Fruit fly (Drosophila melanogaster) whole organism, wandering third instar larva: ENCODE results near the gene CG3491.
"Not testable (repeated sequence)": the region's sequence is repeated elsewhere in the genome, so short reads cannot be mapped to it uniquely, and the experiment has no call there.

ENCODE experiments used
- Abd-B ChIP-seq: fragments of >200 bp; optimal IDR thresholded peaks from 2 replicates; lab custom pipeline; 2017; ENCODE audit warnings: missing biosample characterization, missing genetic modification characterization
- Dif ChIP-seq: fragments of 200-275, 200-300 bp; sonication (Bioruptor generic); optimal IDR thresholded peaks from 2 replicates; lab custom pipeline; 2018; ENCODE audit warnings: missing biosample characterization, missing genetic modification characterization; ENCODE audit not compliant: partially characterized antibody
- HLH106 ChIP-seq: fragments of 200-800 bp; optimal IDR thresholded peaks from 3 replicates; lab custom pipeline; 2019; ENCODE audit warnings: missing biosample characterization, mild to moderate bottlenecking, missing genetic modification characterization, moderate library complexity
- Hr78 ChIP-seq: fragments of >200 bp; optimal IDR thresholded peaks from 2 replicates; lab custom pipeline; 2017; ENCODE audit warnings: missing biosample characterization, missing genetic modification characterization
- OdsH ChIP-seq: fragments of 200-800 bp; sonication (Bioruptor generic); optimal IDR thresholded peaks from 2 replicates; lab custom pipeline; 2016; ENCODE audit warnings: missing biosample characterization, mild to moderate bottlenecking, missing genetic modification characterization
- Sp1 ChIP-seq: fragments of 200-800 bp; sonication (Bioruptor generic); optimal IDR thresholded peaks from 3 replicates; lab custom pipeline; 2019; ENCODE audit warnings: missing biosample characterization, mild to moderate bottlenecking, missing genetic modification characterization, moderate library complexity
- dmrt93B ChIP-seq: fragments of 200-800 bp; sonication (Bioruptor generic); optimal IDR thresholded peaks from 2 replicates; lab custom pipeline; 2018; ENCODE audit warnings: missing biosample characterization, mild to moderate bottlenecking, missing genetic modification characterization
- fru ChIP-seq: fragments of 200-800 bp; sonication (Bioruptor generic); optimal IDR thresholded peaks from 3 replicates; lab custom pipeline; 2016; ENCODE audit warnings: missing biosample characterization, mild to moderate bottlenecking, missing genetic modification characterization
- lola ChIP-seq: fragments of >200 bp; optimal IDR thresholded peaks from 2 replicates; lab custom pipeline; 2017; ENCODE audit warnings: missing biosample characterization, missing genetic modification characterization
- rgr ChIP-seq: fragments of 200-800 bp; sonication (Bioruptor generic); optimal IDR thresholded peaks from 3 replicates; lab custom pipeline; 2016; ENCODE audit warnings: missing biosample characterization, mild to moderate bottlenecking, missing genetic modification characterization
- sv ChIP-seq: fragments of 200-800 bp; sonication (Bioruptor generic); optimal IDR thresholded peaks from 3 replicates; lab custom pipeline; 2016; ENCODE audit warnings: missing biosample characterization, missing genetic modification characterization
- tai ChIP-seq: sonication (Bioruptor generic); optimal IDR thresholded peaks from 2 replicates; lab custom pipeline; 2016; ENCODE audit warnings: missing biosample characterization, missing genetic modification characterization
- woc ChIP-seq: sonication (Bioruptor generic); optimal IDR thresholded peaks from 2 replicates; lab custom pipeline; 2016; ENCODE audit warnings: missing biosample characterization, mild to moderate bottlenecking, missing genetic modification characterization

dm6 chr2L:14881552-14881951 is 42.8 kb upstream of the CG3491 start, which contains the start of gene ProtA:
- not testable (repeated sequence) for TF ChIP-seq OdsH (GFP tag; lab: Kevin White, UChicago); sv (GFP tag; lab: Kevin White, UChicago); Hr78 (GFP tag; lab: Kevin White, UChicago); dmrt93B; Sp1 (GFP tag; lab: Kevin White, UChicago); Dif; Abd-B (GFP tag; lab: Kevin White, UChicago); tai (GFP tag; lab: Kevin White, UChicago); lola; rgr (GFP tag; lab: Kevin White, UChicago); woc (GFP tag; lab: Kevin White, UChicago); fru (GFP tag; lab: Kevin White, UChicago); HLH106 (tag; lab: Kevin White, UChicago)
